Worm (Caenorhabditis elegans): ENCODE results near the gene ceh-58.

- TF ChIP-seq ama-1 (optimal IDR thresholded peaks at IDR 0.05), result no peak
- no peak for TF ChIP-seq ama-1 (GFP tag; optimal IDR thresholded peaks at IDR 0.05)
- TF ChIP-seq snpc-1.3 (tag; optimal IDR thresholded peaks at IDR 0.05; ENCODE audit: insufficient read depth), result no peak
- no peak for TF ChIP-seq madf-10 (tag; optimal IDR thresholded peaks at IDR 0.05)
- no peak for TF ChIP-seq pha-4 (tag; optimal IDR thresholded peaks at IDR 0.05)
- no peak for TF ChIP-seq B0336.3 (GFP tag; IDR thresholded peaks at IDR 0.05)
- TF ChIP-seq ztf-28 (GFP tag; IDR thresholded peaks at IDR 0.05), result no peak
- TF ChIP-seq snpc-4 (GFP tag; optimal IDR thresholded peaks at IDR 0.05), result no peak
- no peak for TF ChIP-seq snpc-4 (tag; optimal IDR thresholded peaks at IDR 0.05)
- TF ChIP-seq unc-62 (GFP tag; optimal IDR thresholded peaks at IDR 0.05), result no peak
- TF ChIP-seq ekl-4 (GFP tag; IDR thresholded peaks at IDR 0.05), result no peak
Measured at ce11 chrII:10374776-10375175, 5.4 kb upstream of the ceh-58 start.

Measured in whole organism, young adult.